Fruit fly (Drosophila melanogaster) whole organism, embryonic: ENCODE measurements around the gene Nmdar1.

ENCODE experiments used
- Atf-2 ChIP-seq: fragments of 200-800 bp; sonication (Bioruptor generic); optimal IDR thresholded peaks from 2 replicates; lab custom pipeline; 2016; ENCODE audit warnings: missing biosample characterization, missing genetic modification characterization
- Atf3 ChIP-seq: fragments of 200-800 bp; sonication (Bioruptor generic); optimal IDR thresholded peaks from 3 replicates; lab custom pipeline; 2016; ENCODE audit warnings: missing biosample characterization, missing genetic modification characterization
- CG1024 ChIP-seq: fragments of 200-800 bp; sonication (Bioruptor generic); IDR thresholded peaks from 2 replicates; pipeline ENCODE4 v1.3.6; 2022; ENCODE audit warnings: missing biosample characterization, missing genetic modification characterization
- CG11093 ChIP-seq: fragments of 200-800 bp; sonication (Bioruptor generic); IDR thresholded peaks from 3 replicates; pipeline ENCODE4 v1.3.6; 2022; ENCODE audit warnings: missing biosample characterization, missing genetic modification characterization
- CG12071 ChIP-seq: fragments of 200-800 bp; sonication (Bioruptor generic); optimal IDR thresholded peaks from 3 replicates; lab custom pipeline; 2018; ENCODE audit warnings: missing biosample characterization, mild to moderate bottlenecking, missing genetic modification characterization
- CG14860 ChIP-seq: fragments of 200-800 bp; sonication (Bioruptor generic); IDR thresholded peaks from 3 replicates; pipeline ENCODE4 v1.3.6; 2022; ENCODE audit warnings: missing biosample characterization, missing genetic modification characterization; ENCODE audit not compliant: partially characterized antibody
- CG15514 ChIP-seq: fragments of 200-800 bp; sonication (Bioruptor generic); optimal IDR thresholded peaks from 3 replicates; lab custom pipeline; 2017; ENCODE audit warnings: missing biosample characterization, missing genetic modification characterization, mild to moderate bottlenecking, moderate library complexity, missing genetic modification reagents
- CG17568 ChIP-seq: fragments of 200-800 bp; sonication (Bioruptor generic); optimal IDR thresholded peaks from 2 replicates; lab custom pipeline; 2018; ENCODE audit warnings: missing biosample characterization, mild to moderate bottlenecking, missing genetic modification characterization, moderate library complexity
- CG17612 ChIP-seq: fragments of 200-800 bp; sonication (Bioruptor generic); IDR thresholded peaks from 2 replicates; pipeline ENCODE4 v1.3.6; 2022; ENCODE audit warnings: missing biosample characterization, missing genetic modification characterization
- CG2116 ChIP-seq: fragments of 200-800 bp; sonication (Bioruptor generic); optimal IDR thresholded peaks from 3 replicates; lab custom pipeline; 2018; ENCODE audit warnings: missing biosample characterization, mild to moderate bottlenecking, missing genetic modification characterization
- CG3281 ChIP-seq: fragments of 200-800 bp; sonication (Bioruptor generic); optimal IDR thresholded peaks from 3 replicates; lab custom pipeline; 2017; ENCODE audit warnings: missing biosample characterization, mild to moderate bottlenecking, missing genetic modification characterization
- CG3726 ChIP-seq: fragments of 200-800 bp; sonication (Bioruptor generic); IDR thresholded peaks from 3 replicates; pipeline ENCODE4, ENCODE4 v1.3.6; 2022; ENCODE audit warnings: missing biosample characterization, missing genetic modification characterization
- CG4404 ChIP-seq: fragments of 200-800 bp; sonication (Bioruptor generic); IDR thresholded peaks from 2 replicates; pipeline ENCODE4 v1.3.6; 2022; ENCODE audit warnings: missing biosample characterization, missing genetic modification characterization
- CG4617 ChIP-seq: fragments of 200-800 bp; sonication (Bioruptor generic); optimal IDR thresholded peaks from 3 replicates; lab custom pipeline; 2016; ENCODE audit warnings: missing biosample characterization, missing genetic modification characterization, borderline replicate concordance
- CG8359 ChIP-seq: fragments of 200-800 bp; sonication (Bioruptor generic); optimal IDR thresholded peaks from 2 replicates; lab custom pipeline; 2017; ENCODE audit warnings: missing biosample characterization, mild to moderate bottlenecking, missing genetic modification characterization, borderline replicate concordance
- CTCF ChIP-seq: fragments of 200-800 bp; sonication (Bioruptor generic); optimal IDR thresholded peaks from 2 replicates; lab custom pipeline; 2017; ENCODE audit warnings: missing biosample characterization, mild to moderate bottlenecking, missing genetic modification characterization, moderate library complexity
- Dip2 ChIP-seq: fragments of 200-800 bp; sonication (Bioruptor generic); IDR thresholded peaks from 2 replicates; pipeline ENCODE4 v1.3.6; 2022; ENCODE audit warnings: missing biosample characterization, missing genetic modification characterization
- Dll ChIP-seq: fragments of 200-800 bp; sonication (Bioruptor generic); IDR thresholded peaks from 4 replicates; pipeline ENCODE4 v1.3.6; 2022; ENCODE audit warnings: missing biosample characterization, missing genetic modification characterization; ENCODE audit not compliant: partially characterized antibody
- Doc2 ChIP-seq: fragments of 200-800 bp; sonication (Bioruptor generic); IDR thresholded peaks from 2 replicates; pipeline ENCODE4 v1.3.6; 2022; ENCODE audit warnings: missing biosample characterization, missing genetic modification characterization
- E2f2 ChIP-seq: fragments of 200-800 bp; sonication (Bioruptor generic); IDR thresholded peaks from 2 replicates; pipeline ENCODE4 v1.3.6; 2022; ENCODE audit warnings: missing biosample characterization, missing genetic modification characterization
- Fer2 ChIP-seq: fragments of 200-800 bp; sonication (Bioruptor generic); optimal IDR thresholded peaks from 2 replicates; lab custom pipeline; 2018; ENCODE audit warnings: missing biosample characterization, mild to moderate bottlenecking, missing genetic modification characterization, moderate library complexity
- HmgD ChIP-seq: fragments of 200-800 bp; sonication (Bioruptor generic); optimal IDR thresholded peaks from 3 replicates; lab custom pipeline; 2016; ENCODE audit warnings: missing biosample characterization, missing genetic modification characterization
- HmgZ ChIP-seq: fragments of 200-800 bp; sonication (Bioruptor generic); optimal IDR thresholded peaks from 2 replicates; lab custom pipeline; 2018; ENCODE audit warnings: missing biosample characterization, mild to moderate bottlenecking, missing genetic modification characterization
- Hr51 ChIP-seq, 2 experiments: fragments of 200-800 bp; sonication (Bioruptor generic); optimal IDR thresholded peaks; 2 replicates in 1 of 2; 3 replicates in 1 of 2; lab custom pipeline; 2016 to 2018; ENCODE audit warnings: missing biosample characterization in 2 of 2, missing genetic modification characterization in 2 of 2, mild to moderate bottlenecking in 1 of 2, moderate library complexity in 1 of 2
- Jarid2 ChIP-seq: fragments of 200-800 bp; sonication (Bioruptor generic); optimal IDR thresholded peaks from 3 replicates; lab custom pipeline; 2017; ENCODE audit warnings: mild to moderate bottlenecking, missing biosample characterization, missing genetic modification reagents, missing genetic modification characterization
- MBD-R2 ChIP-seq: fragments of 200-800 bp; sonication (Bioruptor generic); IDR thresholded peaks from 2 replicates; pipeline ENCODE4 v1.3.6; 2022; ENCODE audit warnings: missing biosample characterization, missing genetic modification characterization
- Med ChIP-seq: fragments of 200-800 bp; sonication (Bioruptor generic); peaks from one replicate; lab custom pipeline; 2016; ENCODE audit warnings: missing biosample characterization, missing genetic modification characterization, mild to moderate bottlenecking, inconsistent platforms, moderate library complexity
- Myb ChIP-seq: fragments of 200-800 bp; sonication (Bioruptor generic); optimal IDR thresholded peaks from 2 replicates; lab custom pipeline; 2016; ENCODE audit warnings: missing biosample characterization, missing genetic modification characterization
- Nf-YC ChIP-seq: fragments of 200-800 bp; optimal IDR thresholded peaks from 3 replicates; lab custom pipeline; 2019; ENCODE audit warnings: missing biosample characterization, mild to moderate bottlenecking, missing genetic modification characterization, moderate library complexity
- Opbp ChIP-seq: fragments of 200-800 bp; sonication (Bioruptor generic); IDR thresholded peaks from 3 replicates; pipeline ENCODE4 v1.3.6; 2022; ENCODE audit warnings: missing biosample characterization, missing genetic modification characterization; ENCODE audit not compliant: partially characterized antibody
- Optix ChIP-seq: fragments of 200-800 bp; sonication (Bioruptor generic); IDR thresholded peaks from 3 replicates; pipeline ENCODE4 v1.3.6; 2022; ENCODE audit warnings: missing biosample characterization, missing genetic modification characterization
- Rfx ChIP-seq: fragments of 200-800 bp; sonication (Bioruptor generic); IDR thresholded peaks from 2 replicates; pipeline ENCODE4 v1.3.6; 2022; ENCODE audit warnings: missing biosample characterization, missing genetic modification characterization
- Sry-δ ChIP-seq: fragments of 200-800 bp; sonication (Bioruptor generic); optimal IDR thresholded peaks from 2 replicates; lab custom pipeline; 2016; ENCODE audit warnings: missing biosample characterization, missing genetic modification characterization
- TFAM ChIP-seq: fragments of 200-800 bp; sonication (Bioruptor generic); optimal IDR thresholded peaks from 2 replicates; lab custom pipeline; 2017; ENCODE audit warnings: missing biosample characterization, missing genetic modification characterization, inconsistent platforms
- YL-1 ChIP-seq: fragments of 200-800 bp; sonication (Bioruptor generic); optimal IDR thresholded peaks from 3 replicates; lab custom pipeline; 2017; ENCODE audit warnings: missing biosample characterization, mild to moderate bottlenecking, missing genetic modification characterization
- corto ChIP-seq: fragments of 200-800 bp; sonication (Bioruptor generic); optimal IDR thresholded peaks from 2 replicates; lab custom pipeline; 2016; ENCODE audit warnings: missing biosample characterization, mild to moderate bottlenecking, missing genetic modification characterization, moderate library complexity
- disco-r ChIP-seq: fragments of 200-800 bp; sonication (Bioruptor generic); optimal IDR thresholded peaks from 2 replicates; lab custom pipeline; 2016; ENCODE audit warnings: missing biosample characterization, missing genetic modification characterization
- gfzf ChIP-seq: fragments of 200-800 bp; sonication (Bioruptor generic); optimal IDR thresholded peaks from 2 replicates; lab custom pipeline; 2016; ENCODE audit warnings: missing biosample characterization, mild to moderate bottlenecking, missing genetic modification characterization, moderate library complexity
- gsb ChIP-seq: fragments of 200-800 bp; sonication (Bioruptor generic); IDR thresholded peaks from 2 replicates; pipeline ENCODE4 v1.3.6; 2022; ENCODE audit warnings: missing biosample characterization, missing genetic modification characterization
- hb ChIP-seq: fragments of 200-800 bp; sonication (Bioruptor generic); IDR thresholded peaks from 3 replicates; pipeline ENCODE4 v1.3.6; 2022; ENCODE audit warnings: missing biosample characterization, missing genetic modification characterization; ENCODE audit not compliant: partially characterized antibody
- inv ChIP-seq: fragments of 200-800 bp; sonication (Bioruptor generic); IDR thresholded peaks from 2 replicates; pipeline ENCODE4 v1.3.6; 2022; ENCODE audit warnings: missing biosample characterization, missing genetic modification characterization; ENCODE audit not compliant: partially characterized antibody
- jigr1 ChIP-seq: fragments of 200-800 bp; sonication (Bioruptor generic); IDR thresholded peaks from 3 replicates; pipeline ENCODE4 v1.3.6; 2022; ENCODE audit warnings: missing biosample characterization, missing genetic modification characterization
- phol ChIP-seq: fragments of 200-800 bp; sonication (Bioruptor generic); optimal IDR thresholded peaks from 3 replicates; lab custom pipeline; 2018; ENCODE audit warnings: missing biosample characterization, mild to moderate bottlenecking, missing genetic modification characterization, moderate library complexity
- pum ChIP-seq: fragments of 200-800 bp; sonication (Bioruptor generic); optimal IDR thresholded peaks from 2 replicates; lab custom pipeline; 2016; ENCODE audit warnings: missing biosample characterization, missing genetic modification characterization
- sens-2 ChIP-seq: fragments of 200-800 bp; sonication (Bioruptor generic); IDR thresholded peaks from 2 replicates; pipeline ENCODE4 v1.3.6; 2022; ENCODE audit warnings: missing biosample characterization, missing genetic modification characterization
- seq ChIP-seq: fragments of 200-800 bp; sonication (Bioruptor generic); IDR thresholded peaks from 2 replicates; pipeline ENCODE4 v1.3.6; 2022; ENCODE audit warnings: missing biosample characterization, missing genetic modification characterization
- stwl ChIP-seq: fragments of 200-800 bp; sonication (Bioruptor generic); optimal IDR thresholded peaks from 3 replicates; lab custom pipeline; 2018; ENCODE audit warnings: missing biosample characterization, mild to moderate bottlenecking, missing genetic modification characterization, moderate library complexity
- tgo ChIP-seq: fragments of 200-800 bp; sonication (Bioruptor generic); IDR thresholded peaks from 3 replicates; pipeline ENCODE4 v1.3.6; 2022; ENCODE audit warnings: missing biosample characterization, missing genetic modification characterization
- trem ChIP-seq: fragments of 200-800 bp; optimal IDR thresholded peaks from 3 replicates; lab custom pipeline; 2019; ENCODE audit warnings: missing biosample characterization, mild to moderate bottlenecking, missing genetic modification characterization, moderate library complexity
- unc-4 ChIP-seq: fragments of 200-800 bp; sonication (Bioruptor generic); IDR thresholded peaks from 2 replicates; pipeline ENCODE4 v1.3.6; 2022; ENCODE audit warnings: missing biosample characterization, missing genetic modification characterization; ENCODE audit not compliant: partially characterized antibody
- wek ChIP-seq: fragments of 200-800 bp; sonication (Bioruptor generic); optimal IDR thresholded peaks from 3 replicates; lab custom pipeline; 2018; ENCODE audit warnings: missing biosample characterization, mild to moderate bottlenecking, missing genetic modification characterization, moderate library complexity

The Nmdar1 gene

dm6 chr3R:5563420-5563819, 40.3 kb upstream of the Nmdar1 start, which contains the start of gene Pi4KIIalpha (continued):
- TF ChIP-seq jigr1 (GFP tag; lab: Robert Waterston, UW) (no peak), CG15514 (peak; percentile 66), Dip2 (GFP tag; lab: Robert Waterston, UW) (no peak), seq (GFP tag; lab: Robert Waterston, UW) (no peak), Nf-YC (no peak), YL-1 (GFP tag; lab: Kevin White, UChicago) (peak; percentile 14), TFAM (GFP tag; lab: Kevin White, UChicago) (no peak), stwl (tag; lab: Kevin White, UChicago) (peak; percentile 6), Atf-2 (GFP tag; lab: Kevin White, UChicago) (no peak), phol (peak; percentile 69), wek (GFP tag; lab: Kevin White, UChicago) (no peak), disco-r (peak; percentile 23), CG2116 (GFP tag; lab: Kevin White, UChicago) (peak; percentile 21), CG11093 (no peak), tgo (GFP tag; lab: Robert Waterston, UW) (no peak), CG3726 (GFP tag; lab: Robert Waterston, UW) (no peak), CG8359 (GFP tag; lab: Kevin White, UChicago) (no peak), MBD-R2 (GFP tag; lab: Robert Waterston, UW) (peak; percentile 84), sens-2 (GFP tag; lab: Robert Waterston, UW) (no peak), Fer2 (tag; lab: Kevin White, UChicago) (no peak), CG14860 (no peak), unc-4 (GFP tag; lab: Robert Waterston, UW) (no peak), CG12071 (GFP tag; lab: Kevin White, UChicago) (no peak), CTCF (GFP tag; lab: Kevin White, UChicago) (no peak), E2f2 (GFP tag; lab: Robert Waterston, UW) (peak; percentile 93), Dll (GFP tag; lab: Robert Waterston, UW) (peak; percentile 26; the same call in 1 of the 4 replicates), Optix (GFP tag; lab: Robert Waterston, UW) (no peak), Med (GFP tag; lab: Kevin White, UChicago) (no peak), Atf3 (GFP tag; lab: Kevin White, UChicago) (no peak), CG17612 (GFP tag; lab: Robert Waterston, UW) (no peak), Myb (GFP tag; lab: Kevin White, UChicago) (peak; percentile 10), HmgZ (tag; lab: Kevin White, UChicago) (peak; percentile 16), hb (GFP tag; lab: Robert Waterston, UW) (no peak), CG4404 (GFP tag; lab: Robert Waterston, UW) (no peak), pum (no peak), trem (tag; lab: Kevin White, UChicago) (peak; percentile 99), inv (GFP tag; lab: Robert Waterston, UW) (no peak), CG3281 (peak; percentile 66), CG4617 (GFP tag; lab: Kevin White, UChicago) (peak; percentile 47), HmgD (GFP tag; lab: Kevin White, UChicago) (no peak), Sry-δ (peak; percentile 12), Jarid2 (GFP tag; lab: Kevin White, UChicago) (no peak), Hr51 (GFP tag; optimal IDR thresholded peaks at IDR 0.05; lab: Kevin White, UChicago) (no peak), CG17568 (GFP tag; lab: Kevin White, UChicago) (no peak), CG1024 (GFP tag; lab: Robert Waterston, UW) (no peak), Doc2 (GFP tag; lab: Robert Waterston, UW) (no peak), gfzf (GFP tag; lab: Kevin White, UChicago) (peak; percentile 9), Rfx (GFP tag; lab: Robert Waterston, UW) (no peak), gsb (no peak), corto (no peak), Opbp (peak; percentile 19; the same call in 1 of the 3 replicates)
